Worm (Caenorhabditis elegans): ENCODE results near the gene F41F3.8.

F41F3.8 gene

ce11 chrV:4649649-4650384, 1.2 kb downstream of the F41F3.8 start:
- TF ChIP-seq lin-11 (tag; optimal IDR thresholded peaks at IDR 0.05) = no peak
- TF ChIP-seq ztf-11 (tag; optimal IDR thresholded peaks at IDR 0.05) = no peak
- TF ChIP-seq ztf-1 (GFP tag; conservative IDR thresholded peaks at IDR 0.05) = no peak
- TF ChIP-seq nhr-77 (tag; optimal IDR thresholded peaks at IDR 0.05) = no peak
- no peak for TF ChIP-seq nhr-6 (tag; optimal IDR thresholded peaks at IDR 0.05)
- no peak for TF ChIP-seq ceh-82 (tag; optimal IDR thresholded peaks at IDR 0.05)
- no peak for TF ChIP-seq lsy-2 (tag; optimal IDR thresholded peaks at IDR 0.05)
- TF ChIP-seq unc-39 (tag; optimal IDR thresholded peaks at IDR 0.05) = no peak
- no peak for TF ChIP-seq fos-1 (tag; optimal IDR thresholded peaks at IDR 0.05)
- TF ChIP-seq unc-55 (GFP tag; optimal IDR thresholded peaks at IDR 0.05) = no peak
- TF ChIP-seq ZK546.5 (tag; optimal IDR thresholded peaks at IDR 0.05) = no peak
- TF ChIP-seq lin-39 (tag; optimal IDR thresholded peaks at IDR 0.05) = no peak
- no peak for TF ChIP-seq nhr-10 (tag; optimal IDR thresholded peaks at IDR 0.05)

ce11 chrV:4651480-4651879, 2.9 kb downstream of the F41F3.8 start:
- TF ChIP-seq nhr-237 (tag; optimal IDR thresholded peaks at IDR 0.05) = no peak
- TF ChIP-seq nhr-21 (tag; optimal IDR thresholded peaks at IDR 0.05) = peak; percentile 23
- TF ChIP-seq lsy-2 (tag; optimal IDR thresholded peaks at IDR 0.05) = no peak
- TF ChIP-seq fos-1 (tag; optimal IDR thresholded peaks at IDR 0.05) = peak; percentile 23
- TF ChIP-seq elt-3 (tag; optimal IDR thresholded peaks at IDR 0.05) = no peak
- peak; percentile 18 for TF ChIP-seq gmeb-1 (tag; optimal IDR thresholded peaks at IDR 0.05)
- TF ChIP-seq blmp-1 (tag; optimal IDR thresholded peaks at IDR 0.05; ENCODE audit: insufficient read depth) = peak; percentile 77
- peak; percentile 44 for TF ChIP-seq nhr-25 (tag; optimal IDR thresholded peaks at IDR 0.05)
- no peak for TF ChIP-seq mdl-1 (tag; optimal IDR thresholded peaks at IDR 0.05)
- TF ChIP-seq snpc-4 (tag; optimal IDR thresholded peaks at IDR 0.05) = no peak
- no peak for TF ChIP-seq elt-1 (tag; optimal IDR thresholded peaks at IDR 0.05)
- no peak for TF ChIP-seq aly-2 (tag; optimal IDR thresholded peaks at IDR 0.05)
- TF ChIP-seq peb-1 (tag; optimal IDR thresholded peaks at IDR 0.05) = peak; percentile 7
- no peak for TF ChIP-seq ztf-1 (GFP tag; conservative IDR thresholded peaks at IDR 0.05)

ce11 chrV:4653093-4653492, 4.5 kb downstream of the F41F3.8 start:
- TF ChIP-seq egl-27 (tag; optimal IDR thresholded peaks at IDR 0.05) = no peak
- TF ChIP-seq Y55F3AM.14 (GFP tag; optimal IDR thresholded peaks at IDR 0.05) = peak; percentile 50
- TF ChIP-seq lin-39 (tag; optimal IDR thresholded peaks at IDR 0.05) = no peak
- no peak for TF ChIP-seq sma-3 (GFP tag; optimal IDR thresholded peaks at IDR 0.05)
- TF ChIP-seq gmeb-1 (tag; optimal IDR thresholded peaks at IDR 0.05) = no peak

DNA sequence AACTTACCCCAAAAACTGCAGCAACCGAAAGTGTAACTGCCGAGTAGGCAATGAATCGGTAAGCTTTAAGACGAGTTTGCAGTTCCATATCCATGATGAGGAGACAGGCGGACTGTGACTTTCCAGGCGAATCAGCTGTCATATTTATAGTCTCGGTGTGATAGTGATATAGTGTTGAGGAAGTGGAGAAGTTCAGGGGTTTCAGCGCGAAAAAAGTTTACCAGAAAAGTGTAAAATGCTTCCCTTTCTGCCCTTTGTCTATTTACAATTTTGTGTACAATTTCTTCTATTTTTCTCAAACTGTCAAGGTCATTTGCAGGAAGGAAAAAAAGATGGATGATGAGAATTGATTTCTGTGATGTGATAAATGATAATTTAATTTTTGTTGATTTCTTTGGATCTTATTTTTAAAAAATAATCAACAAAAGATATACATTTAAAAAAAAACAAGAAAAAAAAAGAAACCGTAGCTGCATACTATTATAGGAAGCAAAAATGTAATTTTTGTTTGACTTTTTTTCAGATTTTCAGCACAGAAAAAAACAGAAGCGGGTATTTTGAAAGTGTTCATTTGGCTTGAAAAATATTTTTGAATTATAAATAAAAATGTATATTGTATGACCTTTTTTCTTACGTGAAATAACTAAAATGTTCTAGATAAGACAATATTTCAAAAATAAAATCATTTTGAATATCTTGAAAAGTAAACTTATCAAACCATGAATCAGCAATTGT, 5.4 kb downstream of the F41F3.8 start, which contains the start of the genes col-139 and F41F3.1:
Gene col-139, minus strand, starts transcription at position 101 of the 735 bp plus-strand sequence.
Gene F41F3.1, plus strand, starts transcription at position 685 of the 735 bp plus-strand sequence.
- TF ChIP-seq ceh-16 (tag; optimal IDR thresholded peaks at IDR 0.05) (no peak), peb-1 (tag; optimal IDR thresholded peaks at IDR 0.05) (no peak), egl-27 (tag; optimal IDR thresholded peaks at IDR 0.05) (no peak), ama-1 (optimal IDR thresholded peaks at IDR 0.05) (no peak), crh-2 (tag; optimal IDR thresholded peaks at IDR 0.05) (no peak)

DNA sequence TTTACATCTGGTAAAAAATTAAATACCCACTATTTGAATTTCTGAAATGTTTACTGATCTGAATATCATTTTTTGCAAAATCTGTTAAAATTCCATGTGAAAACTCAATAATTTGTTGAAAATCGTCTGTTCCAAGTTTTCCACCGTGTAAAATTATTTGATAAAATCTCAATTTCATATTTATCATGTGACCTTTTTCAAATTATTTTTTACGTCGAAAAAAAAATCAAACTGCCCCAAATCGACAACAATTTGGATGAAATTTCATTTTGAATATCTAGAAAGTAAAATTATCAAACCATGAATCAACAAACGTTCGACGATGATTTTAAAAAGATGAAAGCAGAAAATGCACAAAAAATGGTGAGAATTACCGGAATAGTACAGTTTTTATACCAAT, 6.5 kb downstream of the F41F3.8 start, which contains the start of gene F41F3.9:
Gene F41F3.9, plus strand, starts transcription at position 301 of the 400 bp plus-strand sequence.
- TF ChIP-seq lin-39 (tag; optimal IDR thresholded peaks at IDR 0.05) (no peak), ztf-4 (tag; optimal IDR thresholded peaks at IDR 0.05) (no peak), lsy-2 (tag; optimal IDR thresholded peaks at IDR 0.05) (no peak), nhr-11 (tag; optimal IDR thresholded peaks at IDR 0.05) (no peak), sem-4 (tag; optimal IDR thresholded peaks at IDR 0.05) (no peak), nhr-25 (tag; optimal IDR thresholded peaks at IDR 0.05) (no peak), snpc-4 (tag; optimal IDR thresholded peaks at IDR 0.05) (no peak), elt-3 (tag; optimal IDR thresholded peaks at IDR 0.05) (no peak), skn-1 (tag; optimal IDR thresholded peaks at IDR 0.05) (no peak), blmp-1 (tag; optimal IDR thresholded peaks at IDR 0.05; ENCODE audit: insufficient read depth) (no peak), sma-9 (GFP tag; optimal IDR thresholded peaks at IDR 0.05) (no peak), sma-9 (tag; optimal IDR thresholded peaks at IDR 0.05) (no peak), nhr-12 (tag; optimal IDR thresholded peaks at IDR 0.05) (no peak), dmd-4 (tag; optimal IDR thresholded peaks at IDR 0.05) (no peak), C34F6.9 (tag; optimal IDR thresholded peaks at IDR 0.05) (no peak), elt-1 (tag; optimal IDR thresholded peaks at IDR 0.05) (no peak), alr-1 (tag; optimal IDR thresholded peaks at IDR 0.05) (no peak), crh-2 (tag; optimal IDR thresholded peaks at IDR 0.05) (no peak), zag-1 (tag; optimal IDR thresholded peaks at IDR 0.05) (no peak)
